Worm (Caenorhabditis elegans) whole organism, early embryonic: ENCODE measurements around the gene anp-1.

ENCODE experiments used
- ama-1 ChIP-seq: fragments of 150-350 bp; optimal IDR thresholded peaks from 2 replicates; lab custom pipeline; 2014
- ets-7 ChIP-seq: sonication (generic microtip); optimal IDR thresholded peaks from 2 replicates; lab custom pipeline; 2016; ENCODE audit warnings: missing genotype, missing genetic modification characterization, missing compliant biosample characterization
- hmg-4 ChIP-seq: fragments of 200-800 bp; sonication (Bioruptor generic); optimal IDR thresholded peaks from 2 replicates; lab custom pipeline; 2018; ENCODE audit warnings: mild to moderate bottlenecking, missing genetic modification characterization, missing compliant biosample characterization
- hnd-1 ChIP-seq: sonication (generic microtip); optimal IDR thresholded peaks from 2 replicates; lab custom pipeline; 2016; ENCODE audit warnings: missing genetic modification characterization, missing compliant biosample characterization
- scrt-1 ChIP-seq: fragments of 200-800 bp; sonication (Bioruptor generic); IDR thresholded peaks from 2 replicates; pipeline ENCODE4 v1.3.6; 2022; ENCODE audit warnings: missing genetic modification characterization, missing compliant biosample characterization
- tbx-37 ChIP-seq: fragments of 200-800 bp; sonication (Bioruptor generic); conservative IDR thresholded peaks from 2 replicates; pipeline ENCODE4 v1.3.6; 2022; ENCODE audit warnings: missing genetic modification reagents, missing genetic modification characterization, missing compliant biosample characterization

DNA sequence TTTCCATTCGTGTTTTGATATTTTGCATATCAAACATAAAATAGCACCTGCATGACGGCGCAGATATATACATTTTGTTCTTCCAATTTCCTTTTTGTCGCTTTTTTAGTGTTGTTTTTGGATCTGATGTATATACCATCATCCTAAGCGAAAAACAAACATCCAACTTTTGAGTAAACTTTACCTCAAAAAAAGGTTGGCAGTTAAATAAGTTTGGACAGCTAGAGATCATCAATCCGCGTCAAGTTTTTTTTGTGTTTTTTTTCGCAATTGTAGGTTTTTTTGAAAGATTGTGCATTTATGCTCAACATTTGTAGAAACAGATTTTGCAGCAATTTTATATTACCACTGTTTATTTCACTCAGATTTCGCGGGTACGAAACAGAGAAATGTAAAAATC, 12.5 kb downstream of the anp-1 start, which contains the start of gene bus-19:
- TF ChIP-seq tbx-37 (no peak), ets-7 (tag; lab: Kevin White, UChicago) (no peak), hmg-4 (GFP tag; lab: Kevin White, UChicago) (no peak), hnd-1 (tag; lab: Kevin White, UChicago) (no peak), scrt-1 (GFP tag; lab: Robert Waterston, UW) (no peak), ama-1 (lab: Kevin White, UChicago) (no peak)
